Worm (Caenorhabditis elegans) whole organism, midembryonic: Measurements from ENCODE around the gene cpt-1.

ENCODE experiments used
- cog-1 ChIP-seq: sonication (generic microtip); optimal IDR thresholded peaks from 2 replicates; lab custom pipeline; 2016; ENCODE audit warnings: missing genetic modification characterization, missing compliant biosample characterization
- flt-1 ChIP-seq: fragments of 200-800 bp; sonication (Bioruptor generic); IDR thresholded peaks from 2 replicates; pipeline ENCODE4 v1.3.6; 2022; ENCODE audit warnings: missing genetic modification characterization, missing compliant biosample characterization
- ref-1 ChIP-seq: fragments of 200-800 bp; sonication (Bioruptor generic); conservative IDR thresholded peaks from 2 replicates; pipeline ENCODE4 v1.3.6; 2022; ENCODE audit warnings: missing genetic modification reagents, missing genetic modification characterization, missing compliant biosample characterization
- ztf-29 ChIP-seq: fragments of 200-800 bp; sonication (Bioruptor generic); IDR thresholded peaks from 2 replicates; pipeline ENCODE4 v1.3.6; 2022; ENCODE audit warnings: missing genetic modification reagents, missing genetic modification characterization, missing compliant biosample characterization

DNA sequence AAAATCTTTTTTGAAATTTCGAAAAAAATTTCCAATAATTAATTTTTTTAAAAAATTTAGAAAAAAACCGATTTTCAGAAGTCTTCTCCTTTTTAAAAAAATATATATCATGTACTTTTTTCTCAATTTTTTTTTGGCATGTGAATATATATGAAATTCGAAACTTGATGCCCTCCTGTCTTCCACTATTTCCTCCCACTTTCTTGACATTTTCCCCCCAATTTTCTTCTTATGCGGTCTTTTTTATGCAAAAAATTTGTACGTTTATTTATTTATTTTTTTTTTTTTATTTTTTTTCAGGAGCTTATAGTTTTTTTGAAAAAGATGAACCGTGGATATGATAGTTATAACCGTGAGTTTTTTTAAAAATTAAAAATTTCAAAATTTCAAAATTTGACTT is 35.8 kb downstream of the cpt-1 start, which contains the start of gene cnp-2:
- TF ChIP-seq cog-1 (tag; lab: Kevin White, UChicago), result no peak
- TF ChIP-seq ztf-29 (GFP tag; lab: Robert Waterston, UW), result no peak
- TF ChIP-seq flt-1 (GFP tag; lab: Robert Waterston, UW), result no peak
- no peak for TF ChIP-seq ref-1
